Fruit fly (Drosophila melanogaster) whole organism, embryonic: ENCODE data around the gene CG5793.

Experiments
- Bgb ChIP-seq: fragments of 200-800 bp; sonication (Bioruptor generic); IDR thresholded peaks from 2 replicates; pipeline ENCODE4 v1.3.6; 2022; ENCODE audit warnings: missing biosample characterization, missing genetic modification characterization; ENCODE audit not compliant: partially characterized antibody
- CG10565 ChIP-seq: fragments of 200-800 bp; sonication (Bioruptor generic); optimal IDR thresholded peaks from 3 replicates; lab custom pipeline; 2016; ENCODE audit warnings: missing biosample characterization, mild to moderate bottlenecking, missing genetic modification characterization
- CG14050 ChIP-seq: fragments of 200-800 bp; sonication (Bioruptor generic); IDR thresholded peaks from 3 replicates; pipeline ENCODE4 v1.3.6; 2022; ENCODE audit warnings: missing biosample characterization, missing genetic modification characterization
- CG14667 ChIP-seq: fragments of 200-800 bp; sonication (Bioruptor generic); IDR thresholded peaks from 2 replicates; pipeline ENCODE4 v1.3.6; 2022; ENCODE audit warnings: missing biosample characterization, missing genetic modification characterization
- CG15011 ChIP-seq: fragments of 200-800 bp; sonication (Bioruptor generic); optimal IDR thresholded peaks from 3 replicates; lab custom pipeline; 2018; ENCODE audit warnings: missing biosample characterization, mild to moderate bottlenecking, missing genetic modification characterization
- CG16863 ChIP-seq: fragments of 200-800 bp; sonication (Bioruptor generic); optimal IDR thresholded peaks from 3 replicates; lab custom pipeline; 2016; ENCODE audit warnings: missing biosample characterization, missing genetic modification characterization
- CG17568 ChIP-seq: fragments of 200-800 bp; sonication (Bioruptor generic); optimal IDR thresholded peaks from 2 replicates; lab custom pipeline; 2018; ENCODE audit warnings: missing biosample characterization, mild to moderate bottlenecking, missing genetic modification characterization, moderate library complexity
- CG1792 ChIP-seq: fragments of 200-800 bp; sonication (Bioruptor generic); optimal IDR thresholded peaks from 2 replicates; lab custom pipeline; 2016; ENCODE audit warnings: missing biosample characterization, missing genetic modification characterization
- CG18619 ChIP-seq: fragments of 200-800 bp; sonication (Bioruptor generic); optimal IDR thresholded peaks from 3 replicates; lab custom pipeline; 2017; ENCODE audit warnings: missing biosample characterization, mild to moderate bottlenecking, missing genetic modification characterization
- CG42726 ChIP-seq: fragments of 200-800 bp; sonication (Bioruptor generic); IDR thresholded peaks from 2 replicates; pipeline ENCODE4 v1.3.6; 2022; ENCODE audit warnings: missing biosample characterization, missing genetic modification characterization; ENCODE audit not compliant: partially characterized antibody
- CG5180 ChIP-seq: fragments of 200-800 bp; sonication (Bioruptor generic); optimal IDR thresholded peaks from 3 replicates; lab custom pipeline; 2017; ENCODE audit warnings: missing biosample characterization, missing genetic modification characterization, mild to moderate bottlenecking, moderate library complexity, missing genetic modification reagents
- CG6654 ChIP-seq: fragments of 200-800 bp; sonication (Bioruptor generic); optimal IDR thresholded peaks from 2 replicates; lab custom pipeline; 2017; ENCODE audit warnings: missing biosample characterization, mild to moderate bottlenecking, missing genetic modification characterization
- CG6791 ChIP-seq: fragments of 200-800 bp; sonication (Bioruptor generic); IDR thresholded peaks from 3 replicates; pipeline ENCODE4 v1.3.6; 2022; ENCODE audit warnings: missing biosample characterization, missing genetic modification characterization; ENCODE audit not compliant: partially characterized antibody
- CG7271 ChIP-seq: fragments of 200-800 bp; sonication (Bioruptor generic); optimal IDR thresholded peaks from 2 replicates; lab custom pipeline; 2018; ENCODE audit warnings: missing biosample characterization, mild to moderate bottlenecking, missing genetic modification characterization, moderate library complexity
- CG7786 ChIP-seq: fragments of 200-800 bp; sonication (Bioruptor generic); optimal IDR thresholded peaks from 2 replicates; lab custom pipeline; 2016; ENCODE audit warnings: missing biosample characterization, missing genetic modification characterization
- CG7963 ChIP-seq: fragments of 200-800 bp; sonication (Bioruptor generic); IDR thresholded peaks from 3 replicates; pipeline ENCODE4 v1.3.6; 2022; ENCODE audit warnings: missing biosample characterization, missing genetic modification characterization; ENCODE audit not compliant: partially characterized antibody
- CG8765 ChIP-seq: fragments of 200-800 bp; sonication (Bioruptor generic); IDR thresholded peaks from 2 replicates; pipeline ENCODE4 v1.3.6; 2022; ENCODE audit warnings: missing biosample characterization, missing genetic modification characterization
- CTCF ChIP-seq: fragments of 200-800 bp; sonication (Bioruptor generic); optimal IDR thresholded peaks from 2 replicates; lab custom pipeline; 2017; ENCODE audit warnings: missing biosample characterization, mild to moderate bottlenecking, missing genetic modification characterization, moderate library complexity
- Dll ChIP-seq: fragments of 200-800 bp; sonication (Bioruptor generic); IDR thresholded peaks from 4 replicates; pipeline ENCODE4 v1.3.6; 2022; ENCODE audit warnings: missing biosample characterization, missing genetic modification characterization; ENCODE audit not compliant: partially characterized antibody
- Dp ChIP-seq: fragments of 200-800 bp; sonication (Bioruptor generic); optimal IDR thresholded peaks from 2 replicates; lab custom pipeline; 2018; ENCODE audit warnings: missing biosample characterization, mild to moderate bottlenecking, missing genetic modification characterization, moderate library complexity
- HmgZ ChIP-seq: fragments of 200-800 bp; sonication (Bioruptor generic); optimal IDR thresholded peaks from 2 replicates; lab custom pipeline; 2018; ENCODE audit warnings: missing biosample characterization, mild to moderate bottlenecking, missing genetic modification characterization
- Hr78 ChIP-seq, 2 experiments: fragments of 200-800 bp in 1 of 2; fragments of >200 bp in 1 of 2; sonication (Bioruptor generic) in 1 of 2; optimal IDR thresholded peaks; 2 replicates each; lab custom pipeline; 2017 to 2019; ENCODE audit warnings: missing biosample characterization in 2 of 2, missing genetic modification characterization in 2 of 2, mild to moderate bottlenecking in 1 of 2, moderate library complexity in 1 of 2
- MBD-R2 ChIP-seq: fragments of 200-800 bp; sonication (Bioruptor generic); IDR thresholded peaks from 2 replicates; pipeline ENCODE4 v1.3.6; 2022; ENCODE audit warnings: missing biosample characterization, missing genetic modification characterization
- Scr ChIP-seq: fragments of 200-800 bp; sonication (Bioruptor generic); IDR thresholded peaks from 2 replicates; pipeline ENCODE4 v1.3.6; 2022; ENCODE audit warnings: missing biosample characterization, missing genetic modification characterization; ENCODE audit not compliant: partially characterized antibody
- Spps ChIP-seq: fragments of 200-800 bp; sonication (Bioruptor generic); optimal IDR thresholded peaks from 2 replicates; lab custom pipeline; 2018; ENCODE audit warnings: missing biosample characterization, mild to moderate bottlenecking, missing genetic modification characterization
- Taf1 ChIP-seq: fragments of 200-800 bp; sonication (Bioruptor generic); IDR thresholded peaks from 2 replicates; pipeline ENCODE4 v1.3.6; 2022; ENCODE audit warnings: missing biosample characterization, missing genetic modification characterization
- Xbp1 ChIP-seq: fragments of 200-800 bp; sonication (Bioruptor generic); optimal IDR thresholded peaks from 3 replicates; lab custom pipeline; 2016; ENCODE audit warnings: missing biosample characterization, mild to moderate bottlenecking, missing genetic modification characterization
- abd-A ChIP-seq: fragments of 200-800 bp; sonication (Bioruptor generic); optimal IDR thresholded peaks from 3 replicates; lab custom pipeline; 2019; ENCODE audit warnings: missing biosample characterization, mild to moderate bottlenecking, missing genetic modification characterization, moderate library complexity
- ase ChIP-seq: fragments of 200-800 bp; sonication (Bioruptor generic); IDR thresholded peaks from 3 replicates; pipeline ENCODE4 v1.3.6; 2022; ENCODE audit warnings: missing biosample characterization, missing genetic modification characterization
- bcd ChIP-seq: fragments of 200-800 bp; sonication (Bioruptor generic); optimal IDR thresholded peaks from 2 replicates; lab custom pipeline; 2017; ENCODE audit warnings: missing biosample characterization, mild to moderate bottlenecking, missing genetic modification characterization
- danr ChIP-seq: fragments of 200-800 bp; sonication (Bioruptor generic); IDR thresholded peaks from 2 replicates; pipeline ENCODE4 v1.3.6; 2022; ENCODE audit warnings: missing biosample characterization, missing genetic modification characterization
- dysf ChIP-seq: fragments of 200-800 bp; sonication (Bioruptor generic); IDR thresholded peaks from 3 replicates; pipeline ENCODE4 v1.3.6; 2022; ENCODE audit warnings: missing biosample characterization, missing genetic modification characterization
- ewg ChIP-seq: fragments of 200-800 bp; sonication (Bioruptor generic); optimal IDR thresholded peaks from 3 replicates; lab custom pipeline; 2017; ENCODE audit warnings: mild to moderate bottlenecking, missing biosample characterization, missing genetic modification reagents, missing genetic modification characterization
- fd102C ChIP-seq: fragments of 200-800 bp; sonication (Bioruptor generic); optimal IDR thresholded peaks from 2 replicates; lab custom pipeline; 2018; ENCODE audit warnings: missing biosample characterization, mild to moderate bottlenecking, missing genetic modification characterization, moderate library complexity
- gcm ChIP-seq: fragments of 200-800 bp; sonication (Bioruptor generic); optimal IDR thresholded peaks from 2 replicates; lab custom pipeline; 2019; ENCODE audit warnings: missing biosample characterization, mild to moderate bottlenecking, missing genetic modification characterization, moderate library complexity
- gem ChIP-seq: fragments of 200-800 bp; sonication (Bioruptor generic); optimal IDR thresholded peaks from 2 replicates; lab custom pipeline; 2019; ENCODE audit warnings: missing biosample characterization, mild to moderate bottlenecking, missing genetic modification characterization, moderate library complexity
- hkb ChIP-seq, 2 experiments: fragments of 200-800 bp in 1 of 2; fragments of >200 bp in 1 of 2; sonication (Bioruptor generic) in 1 of 2; IDR thresholded peaks in 1 of 2; optimal IDR thresholded peaks in 1 of 2; 2 replicates each; pipeline versions ENCODE4 v1.3.6 to Lab custom; 2017 to 2022; ENCODE audit warnings: missing biosample characterization in 1 of 2, missing genetic modification characterization in 1 of 2
- ind ChIP-seq: fragments of 200-800 bp; sonication (Bioruptor generic); optimal IDR thresholded peaks from 3 replicates; lab custom pipeline; 2016; ENCODE audit warnings: missing biosample characterization, missing genetic modification characterization
- jumu ChIP-seq: fragments of 200-800 bp; sonication (Bioruptor generic); optimal IDR thresholded peaks from 3 replicates; lab custom pipeline; 2016; ENCODE audit warnings: missing biosample characterization, missing genetic modification characterization
- knrl ChIP-seq: fragments of 200-800 bp; sonication (Bioruptor generic); IDR thresholded peaks from 3 replicates; pipeline ENCODE4 v1.3.6; 2022; ENCODE audit warnings: missing biosample characterization, missing genetic modification characterization; ENCODE audit not compliant: partially characterized antibody
- lov ChIP-seq, 2 experiments: fragments of 200-800 bp in 1 of 2; fragments of >200 bp in 1 of 2; sonication (Bioruptor generic) in 1 of 2; IDR thresholded peaks in 1 of 2; optimal IDR thresholded peaks in 1 of 2; 2 replicates in 1 of 2; 3 replicates in 1 of 2; pipeline versions ENCODE4 v1.3.6 to Lab custom; 2017 to 2022; ENCODE audit warnings: missing biosample characterization in 1 of 2, missing genetic modification characterization in 1 of 2
- mirr ChIP-seq: fragments of 200-800 bp; sonication (Bioruptor generic); optimal IDR thresholded peaks from 3 replicates; lab custom pipeline; 2018; ENCODE audit warnings: missing biosample characterization, mild to moderate bottlenecking, missing genetic modification characterization
- sens ChIP-seq: fragments of 200-800 bp; sonication (Bioruptor generic); peaks from one replicate; lab custom pipeline; 2016; ENCODE audit warnings: missing biosample characterization, missing genetic modification characterization
- slbo ChIP-seq: fragments of 200-800 bp; sonication (Bioruptor generic); IDR thresholded peaks from 2 replicates; pipeline ENCODE4 v1.3.6; 2022; ENCODE audit warnings: missing biosample characterization, missing genetic modification characterization
- usp ChIP-seq: fragments of >200 bp; optimal IDR thresholded peaks from 2 replicates; lab custom pipeline; 2017; ENCODE audit warnings: missing biosample characterization, missing genetic modification characterization
- vvl ChIP-seq: fragments of 200-800 bp; sonication (Bioruptor generic); IDR thresholded peaks from 2 replicates; pipeline ENCODE4 v1.3.6; 2022; ENCODE audit warnings: missing biosample characterization, missing genetic modification characterization
- zen ChIP-seq: fragments of 200-800 bp; sonication (Bioruptor generic); optimal IDR thresholded peaks from 3 replicates; lab custom pipeline; 2018; ENCODE audit warnings: missing biosample characterization, mild to moderate bottlenecking, missing genetic modification characterization, moderate library complexity
- zf30C ChIP-seq: fragments of 200-800 bp; sonication (Bioruptor generic); optimal IDR thresholded peaks from 3 replicates; lab custom pipeline; 2018; ENCODE audit warnings: missing biosample characterization, mild to moderate bottlenecking, missing genetic modification characterization

CG5793 gene

dm6 chr3R:21107907-21108591 lies 19.3 kb upstream of the CG5793 start, which contains the start of the genes Sec15 and rtet (continued):
- TF ChIP-seq CG17568 (no peak), Xbp1 (GFP tag; lab: Kevin White, UChicago) (peak; percentile 69), abd-A (tag; lab: Kevin White, UChicago) (no peak), CG14667 (no peak), bcd (GFP tag; lab: Kevin White, UChicago) (peak; percentile 45), CG7786 (GFP tag; lab: Kevin White, UChicago) (peak; percentile 35), zen (peak; percentile 85), CG1792 (GFP tag; lab: Kevin White, UChicago) (peak; percentile 91), jumu (GFP tag; lab: Kevin White, UChicago) (no peak), hkb (optimal IDR thresholded peaks at IDR 0.05; lab: Kevin White, UChicago) (no peak), hkb (GFP tag; IDR thresholded peaks at IDR 0.05; lab: Robert Waterston, UW) (0 out of 2 replicates have a peak, but pooled peaks have one; percentile 35), Hr78 (GFP tag; optimal IDR thresholded peaks at IDR 0.05; lab: Kevin White, UChicago) (no peak), mirr (GFP tag; lab: Kevin White, UChicago) (peak; percentile 47), CG7963 (GFP tag; lab: Robert Waterston, UW) (peak; percentile 22; the same call in 1 of the 3 replicates), ewg (peak; percentile 60), Taf1 (GFP tag; lab: Robert Waterston, UW) (no peak), CG42726 (GFP tag; lab: Robert Waterston, UW) (no peak), knrl (GFP tag; lab: Robert Waterston, UW) (peak; percentile 73; the same call in 2 of the 3 replicates), CG16863 (GFP tag; lab: Kevin White, UChicago) (peak; percentile 65), CG18619 (GFP tag; lab: Kevin White, UChicago) (peak; percentile 55), CG10565 (GFP tag; lab: Kevin White, UChicago) (no peak), Dp (GFP tag; lab: Kevin White, UChicago) (peak; percentile 80), usp (no peak), CG15011 (no peak), danr (no peak), ase (GFP tag; lab: Robert Waterston, UW) (peak; percentile 39; the same call in 1 of the 3 replicates), sens (GFP tag; lab: Kevin White, UChicago) (peak; percentile 84), Scr (peak; percentile 64), Bgb (peak; percentile 34), dysf (GFP tag; lab: Robert Waterston, UW) (peak; percentile 66), CG7271 (no peak), CG6791 (peak; percentile 48; the same call in 1 of the 3 replicates), zf30C (GFP tag; lab: Kevin White, UChicago) (no peak), gem (tag; lab: Kevin White, UChicago) (peak; percentile 80), CG14050 (GFP tag; lab: Robert Waterston, UW) (peak; percentile 13; the same call in 1 of the 3 replicates), CG8765 (no peak), gcm (GFP tag; lab: Kevin White, UChicago) (no peak), Dll (peak; percentile 75; the same call in 3 of the 4 replicates), slbo (peak; percentile 70), fd102C (no peak), CG6654 (GFP tag; lab: Kevin White, UChicago) (no peak), ind (GFP tag; lab: Kevin White, UChicago) (peak; percentile 57), MBD-R2 (GFP tag; lab: Robert Waterston, UW) (peak; percentile 78), vvl (peak; percentile 76), CTCF (GFP tag; lab: Kevin White, UChicago) (no peak), Spps (tag; lab: Kevin White, UChicago) (no peak), HmgZ (peak; percentile 64), lov (optimal IDR thresholded peaks at IDR 0.05; lab: Kevin White, UChicago) (no peak), lov (GFP tag; IDR thresholded peaks at IDR 0.05; lab: Robert Waterston, UW) (peak; percentile 70; the same call in 1 of the 3 replicates), CG5180 (GFP tag; lab: Kevin White, UChicago) (no peak)
